Fruit fly (Drosophila melanogaster): Measurements from ENCODE around the gene CG3323.

The CG3323 gene

DNA sequence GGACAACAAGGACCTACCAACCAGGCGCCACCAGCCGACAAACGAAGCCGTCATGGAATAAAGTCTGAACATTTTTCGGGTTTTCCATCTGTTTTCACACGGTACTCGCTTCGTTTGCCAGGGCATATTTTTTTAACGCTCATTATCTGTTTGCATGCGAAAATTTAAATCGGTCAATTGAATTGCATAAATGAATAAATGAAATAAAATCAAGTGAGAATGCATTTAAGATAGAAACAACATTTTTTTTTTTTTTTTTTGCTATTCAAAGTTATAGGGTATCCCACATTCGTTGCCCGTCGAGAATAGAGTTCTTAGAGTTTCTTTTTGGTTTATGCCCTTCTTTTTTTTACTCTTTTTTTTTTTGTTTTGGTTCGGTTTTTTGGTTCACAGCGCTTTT, 19.7 kb downstream of the CG3323 start (continued):
- TF ChIP-seq E2f1 (GFP tag; IDR thresholded peaks at IDR 0.05) (peak; percentile 51), CG6854 (GFP tag; optimal IDR thresholded peaks at IDR 0.05) (no peak), schlank (tag; optimal IDR thresholded peaks at IDR 0.05) (no peak), Neu2 (GFP tag; optimal IDR thresholded peaks at IDR 0.05; ENCODE audit: borderline replicate concordance) (peak; percentile 42), CG33213 (GFP tag; optimal IDR thresholded peaks at IDR 0.05) (peak; percentile 45), Scr (GFP tag; IDR thresholded peaks at IDR 0.05; ENCODE audit: partially characterized antibody) (no peak), klu (GFP tag; IDR thresholded peaks at IDR 0.05) (peak; percentile 20; the same call in 1 of the 2 replicates), al (GFP tag; IDR thresholded peaks at IDR 0.05) (no peak), H2.0 (GFP tag; IDR thresholded peaks at IDR 0.05) (0 out of 2 replicates have a peak, but pooled peaks have one; percentile 30), CG9609 (GFP tag; optimal IDR thresholded peaks at IDR 0.05) (peak; percentile 24), run (tag; optimal IDR thresholded peaks at IDR 0.05) (no peak), Optix (GFP tag; IDR thresholded peaks at IDR 0.05) (no peak), CG7372 (GFP tag; IDR thresholded peaks at IDR 0.05) (no peak), grau (tag; optimal IDR thresholded peaks at IDR 0.05) (peak; percentile 56), dan (GFP tag; IDR thresholded peaks at IDR 0.05) (no peak), tna (GFP tag; IDR thresholded peaks at IDR 0.05; ENCODE audit: partially characterized antibody) (no peak), CG5245 (GFP tag; optimal IDR thresholded peaks at IDR 0.05) (peak; percentile 22), CG3281 (GFP tag; optimal IDR thresholded peaks at IDR 0.05) (peak; percentile 33), CG12155 (GFP tag; optimal IDR thresholded peaks at IDR 0.05) (peak; percentile 34), btn (GFP tag; optimal IDR thresholded peaks at IDR 0.05) (peak; percentile 33), Sox100B (GFP tag; optimal IDR thresholded peaks at IDR 0.05) (peak; percentile 23), PHDP (tag; optimal IDR thresholded peaks at IDR 0.05) (peak; percentile 24), CG13894 (tag; optimal IDR thresholded peaks at IDR 0.05) (peak; percentile 50), CG3847 (GFP tag; IDR thresholded peaks at IDR 0.05) (peak; percentile 52; the same call in 1 of the 2 replicates), CG12071 (GFP tag; optimal IDR thresholded peaks at IDR 0.05) (no peak), gt (GFP tag; IDR thresholded peaks at IDR 0.05) (no peak), CG14860 (GFP tag; IDR thresholded peaks at IDR 0.05; ENCODE audit: partially characterized antibody) (no peak), cg (GFP tag; optimal IDR thresholded peaks at IDR 0.05) (no peak), gem (tag; optimal IDR thresholded peaks at IDR 0.05) (peak; percentile 62), YL-1 (GFP tag; optimal IDR thresholded peaks at IDR 0.05) (no peak), sens-2 (GFP tag; IDR thresholded peaks at IDR 0.05) (no peak), mld (GFP tag; IDR thresholded peaks at IDR 0.05; ENCODE audit: partially characterized antibody) (no peak), psq (GFP tag; optimal IDR thresholded peaks at IDR 0.05) (no peak), ftz-f1 (GFP tag; optimal IDR thresholded peaks at IDR 0.05) (no peak), danr (GFP tag; IDR thresholded peaks at IDR 0.05) (no peak), gcm (GFP tag; optimal IDR thresholded peaks at IDR 0.05) (no peak), CG7839 (tag; optimal IDR thresholded peaks at IDR 0.05) (peak; percentile 60), Ada2b (GFP tag; IDR thresholded peaks at IDR 0.05) (peak; percentile 70), Xbp1 (GFP tag; optimal IDR thresholded peaks at IDR 0.05) (peak; percentile 43), wdn (GFP tag; IDR thresholded peaks at IDR 0.05) (0 out of 2 replicates have a peak, but pooled peaks have one; percentile 9), gce (GFP tag; IDR thresholded peaks at IDR 0.05) (no peak), Dip2 (GFP tag; IDR thresholded peaks at IDR 0.05) (no peak), CG1233 (GFP tag; optimal IDR thresholded peaks at IDR 0.05) (peak; percentile 41), chn (GFP tag; optimal IDR thresholded peaks at IDR 0.05) (no peak), ase (GFP tag; IDR thresholded peaks at IDR 0.05) (no peak), CG15011 (GFP tag; optimal IDR thresholded peaks at IDR 0.05) (peak; percentile 29), br (optimal IDR thresholded peaks at IDR 0.05) (no peak), CG18011 (GFP tag; optimal IDR thresholded peaks at IDR 0.05) (no peak), grn (GFP tag; optimal IDR thresholded peaks at IDR 0.05) (no peak), CG31441 (GFP tag; IDR thresholded peaks at IDR 0.05) (peak; percentile 24; the same call in 1 of the 2 replicates), phol (tag; optimal IDR thresholded peaks at IDR 0.05) (peak; percentile 65), disco-r (GFP tag; optimal IDR thresholded peaks at IDR 0.05) (no peak)
